Fruit fly (Drosophila melanogaster) whole organism, embryonic: ENCODE results near the gene CG16753.

Experiments
- Asciz ChIP-seq: fragments of 200-800 bp; sonication (Bioruptor generic); optimal IDR thresholded peaks from 2 replicates; lab custom pipeline; 2017; ENCODE audit warnings: missing biosample characterization, mild to moderate bottlenecking, missing genetic modification characterization, missing genetic modification reagents
- Atf6 ChIP-seq: fragments of 200-800 bp; sonication (Bioruptor generic); IDR thresholded peaks from 2 replicates; pipeline ENCODE4 v1.3.6; 2022; ENCODE audit warnings: missing biosample characterization, missing genetic modification characterization
- CG10654 ChIP-seq: fragments of 200-800 bp; sonication (Bioruptor generic); optimal IDR thresholded peaks from 2 replicates; lab custom pipeline; 2016; ENCODE audit warnings: missing biosample characterization, missing genetic modification characterization
- CG11247 ChIP-seq: fragments of 200-800 bp; sonication (Bioruptor generic); IDR thresholded peaks from 2 replicates; pipeline ENCODE4 v1.3.6; 2022; ENCODE audit warnings: missing biosample characterization, missing genetic modification characterization
- CG11560 ChIP-seq: fragments of 200-800 bp; sonication (Bioruptor generic); IDR thresholded peaks from 3 replicates; pipeline ENCODE4 v1.3.6; 2022; ENCODE audit warnings: missing biosample characterization, missing genetic modification characterization
- CG11695 ChIP-seq: fragments of 200-800 bp; sonication (Bioruptor generic); IDR thresholded peaks from 3 replicates; pipeline ENCODE4 v1.3.6; 2022; ENCODE audit warnings: missing biosample characterization, missing genetic modification characterization
- CG15479 ChIP-seq: fragments of 200-800 bp; sonication (Bioruptor generic); optimal IDR thresholded peaks from 3 replicates; lab custom pipeline; 2019; ENCODE audit warnings: missing biosample characterization, mild to moderate bottlenecking, missing genetic modification characterization, moderate library complexity
- CG17361 ChIP-seq: fragments of 200-800 bp; sonication (Bioruptor generic); IDR thresholded peaks from 3 replicates; pipeline ENCODE4 v1.3.6; 2022; ENCODE audit warnings: missing biosample characterization, missing genetic modification characterization
- CG18764 ChIP-seq: fragments of 200-800 bp; sonication (Bioruptor generic); optimal IDR thresholded peaks from 3 replicates; lab custom pipeline; 2016; ENCODE audit warnings: missing biosample characterization, missing genetic modification characterization
- CG31441 ChIP-seq: fragments of 200-800 bp; sonication (Bioruptor generic); IDR thresholded peaks from 2 replicates; pipeline ENCODE4 v1.3.6; 2022; ENCODE audit warnings: missing biosample characterization, missing genetic modification characterization
- CG33557 ChIP-seq: fragments of 200-800 bp; sonication (Bioruptor generic); optimal IDR thresholded peaks from 2 replicates; lab custom pipeline; 2019; ENCODE audit warnings: missing biosample characterization, mild to moderate bottlenecking, missing genetic modification characterization, moderate library complexity
- CG6683 ChIP-seq: fragments of 200-800 bp; sonication (Bioruptor generic); optimal IDR thresholded peaks from 2 replicates; lab custom pipeline; 2017; ENCODE audit warnings: missing biosample characterization, mild to moderate bottlenecking, missing genetic modification characterization, missing genetic modification reagents
- CG7372 ChIP-seq: fragments of 200-800 bp; sonication (Bioruptor generic); IDR thresholded peaks from 2 replicates; pipeline ENCODE4 v1.3.6; 2022; ENCODE audit warnings: missing biosample characterization, missing genetic modification characterization
- CG8388 ChIP-seq: fragments of 200-800 bp; sonication (Bioruptor generic); optimal IDR thresholded peaks from 2 replicates; lab custom pipeline; 2019; ENCODE audit warnings: missing biosample characterization, mild to moderate bottlenecking, missing genetic modification characterization, moderate library complexity
- CG9215 ChIP-seq: fragments of 200-800 bp; sonication (Bioruptor generic); IDR thresholded peaks from 2 replicates; pipeline ENCODE4 v1.3.6; 2022; ENCODE audit warnings: missing biosample characterization, missing genetic modification characterization
- CG9609 ChIP-seq: fragments of 200-800 bp; sonication (Bioruptor generic); optimal IDR thresholded peaks from 3 replicates; lab custom pipeline; 2016; ENCODE audit warnings: missing biosample characterization, missing genetic modification characterization
- Dbx ChIP-seq: fragments of 200-800 bp; sonication (Bioruptor generic); IDR thresholded peaks from 3 replicates; pipeline ENCODE4 v1.3.6; 2022; ENCODE audit warnings: missing biosample characterization, missing genetic modification characterization
- Dref ChIP-seq: fragments of 200-800 bp; sonication (Bioruptor generic); IDR thresholded peaks from 2 replicates; pipeline ENCODE4 v1.3.6; 2022; ENCODE audit warnings: missing biosample characterization, missing genetic modification characterization
- Eip74EF ChIP-seq, 2 experiments: fragments of 200-800 bp in 1 of 2; fragments of >200 bp in 1 of 2; sonication (Bioruptor generic) in 1 of 2; optimal IDR thresholded peaks; 2 replicates each; lab custom pipeline; 2017 to 2019; ENCODE audit warnings: missing biosample characterization in 2 of 2, missing genetic modification characterization in 2 of 2, mild to moderate bottlenecking in 1 of 2, moderate library complexity in 1 of 2
- Fer3 ChIP-seq: fragments of 200-800 bp; sonication (Bioruptor generic); optimal IDR thresholded peaks from 2 replicates; lab custom pipeline; 2018; ENCODE audit warnings: missing biosample characterization, mild to moderate bottlenecking, missing genetic modification characterization, moderate library complexity
- GATAe ChIP-seq: fragments of 200-800 bp; sonication (Bioruptor generic); conservative IDR thresholded peaks from 2 replicates; pipeline ENCODE4 v1.3.6; 2022; ENCODE audit warnings: missing biosample characterization, missing genetic modification characterization
- H2.0 ChIP-seq: fragments of 200-800 bp; sonication (Bioruptor generic); IDR thresholded peaks from 2 replicates; pipeline ENCODE4 v1.3.6; 2022; ENCODE audit warnings: missing biosample characterization, missing genetic modification characterization
- Hey ChIP-seq: fragments of 200-800 bp; sonication (Bioruptor generic); optimal IDR thresholded peaks from 3 replicates; lab custom pipeline; 2018; ENCODE audit warnings: missing biosample characterization, mild to moderate bottlenecking, missing genetic modification characterization
- HmgD ChIP-seq: fragments of 200-800 bp; sonication (Bioruptor generic); optimal IDR thresholded peaks from 3 replicates; lab custom pipeline; 2016; ENCODE audit warnings: missing biosample characterization, missing genetic modification characterization
- Hmr ChIP-seq: fragments of 200-800 bp; sonication (Bioruptor generic); optimal IDR thresholded peaks from 3 replicates; lab custom pipeline; 2017; ENCODE audit warnings: mild to moderate bottlenecking, missing biosample characterization, missing genetic modification reagents, missing genetic modification characterization
- Hr3 ChIP-seq: fragments of 200-800 bp; sonication (Bioruptor generic); optimal IDR thresholded peaks from 3 replicates; lab custom pipeline; 2016; ENCODE audit warnings: missing biosample characterization, missing genetic modification characterization
- Hr51 ChIP-seq, 2 experiments: fragments of 200-800 bp; sonication (Bioruptor generic); optimal IDR thresholded peaks; 2 replicates in 1 of 2; 3 replicates in 1 of 2; lab custom pipeline; 2016 to 2018; ENCODE audit warnings: missing biosample characterization in 2 of 2, missing genetic modification characterization in 2 of 2, mild to moderate bottlenecking in 1 of 2, moderate library complexity in 1 of 2
- Kr ChIP-seq: fragments of 200-800 bp; sonication (Bioruptor generic); optimal IDR thresholded peaks from 2 replicates; lab custom pipeline; 2017; ENCODE audit warnings: missing biosample characterization, mild to moderate bottlenecking, missing genetic modification characterization
- NFAT ChIP-seq: fragments of 200-800 bp; sonication (Bioruptor generic); IDR thresholded peaks from 2 replicates; pipeline ENCODE4 v1.3.6; 2022; ENCODE audit warnings: missing biosample characterization, missing genetic modification characterization
- Nf-YB ChIP-seq: fragments of 200-800 bp; sonication (Bioruptor generic); optimal IDR thresholded peaks from 3 replicates; lab custom pipeline; 2019; ENCODE audit warnings: missing biosample characterization, mild to moderate bottlenecking, missing genetic modification characterization, moderate library complexity
- Ptx1 ChIP-seq: fragments of 200-800 bp; sonication (Bioruptor generic); IDR thresholded peaks from 2 replicates; pipeline ENCODE4 v1.3.6; 2022; ENCODE audit warnings: missing biosample characterization, missing genetic modification characterization
- bcd ChIP-seq: fragments of 200-800 bp; sonication (Bioruptor generic); optimal IDR thresholded peaks from 2 replicates; lab custom pipeline; 2017; ENCODE audit warnings: missing biosample characterization, mild to moderate bottlenecking, missing genetic modification characterization
- cad ChIP-seq: fragments of >200 bp; optimal IDR thresholded peaks from 2 replicates; lab custom pipeline; 2017; ENCODE audit warnings: missing biosample characterization, missing genetic modification characterization
- ems ChIP-seq: fragments of 200-800 bp; sonication (Bioruptor generic); optimal IDR thresholded peaks from 3 replicates; lab custom pipeline; 2016; ENCODE audit warnings: missing biosample characterization, missing genetic modification characterization
- gcm ChIP-seq: fragments of 200-800 bp; sonication (Bioruptor generic); optimal IDR thresholded peaks from 2 replicates; lab custom pipeline; 2019; ENCODE audit warnings: missing biosample characterization, mild to moderate bottlenecking, missing genetic modification characterization, moderate library complexity
- gfzf ChIP-seq: fragments of 200-800 bp; sonication (Bioruptor generic); optimal IDR thresholded peaks from 2 replicates; lab custom pipeline; 2016; ENCODE audit warnings: missing biosample characterization, mild to moderate bottlenecking, missing genetic modification characterization, moderate library complexity
- hkb ChIP-seq, 2 experiments: fragments of 200-800 bp in 1 of 2; fragments of >200 bp in 1 of 2; sonication (Bioruptor generic) in 1 of 2; IDR thresholded peaks in 1 of 2; optimal IDR thresholded peaks in 1 of 2; 2 replicates each; pipeline versions ENCODE4 v1.3.6 to Lab custom; 2017 to 2022; ENCODE audit warnings: missing biosample characterization in 1 of 2, missing genetic modification characterization in 1 of 2
- hth ChIP-seq: fragments of >200 bp; optimal IDR thresholded peaks from 2 replicates; lab custom pipeline; 2017; ENCODE audit warnings: inconsistent platforms
- ind ChIP-seq: fragments of 200-800 bp; sonication (Bioruptor generic); optimal IDR thresholded peaks from 3 replicates; lab custom pipeline; 2016; ENCODE audit warnings: missing biosample characterization, missing genetic modification characterization
- mam ChIP-seq: fragments of 200-800 bp; sonication (Bioruptor generic); optimal IDR thresholded peaks from 3 replicates; lab custom pipeline; 2016; ENCODE audit warnings: missing biosample characterization, missing genetic modification characterization
- mirr ChIP-seq: fragments of 200-800 bp; sonication (Bioruptor generic); optimal IDR thresholded peaks from 3 replicates; lab custom pipeline; 2018; ENCODE audit warnings: missing biosample characterization, mild to moderate bottlenecking, missing genetic modification characterization
- odd ChIP-seq: fragments of 200-800 bp; sonication (Bioruptor generic); optimal IDR thresholded peaks from 2 replicates; lab custom pipeline; 2017; ENCODE audit warnings: missing biosample characterization, mild to moderate bottlenecking, missing genetic modification characterization
- prd ChIP-seq, 3 experiments: fragments of >200 bp in 2 of 3; fragments of 200-800 bp in 1 of 3; sonication (Bioruptor generic) in 1 of 3; optimal IDR thresholded peaks in 2 of 3; IDR thresholded peaks in 1 of 3; 2 replicates in 2 of 3; 3 replicates in 1 of 3; pipeline versions ENCODE4 v1.3.6 to Lab custom; 2017 to 2022; ENCODE audit warnings: missing biosample characterization in 1 of 3, missing genetic modification characterization in 1 of 3
- slp2 ChIP-seq: fragments of 200-800 bp; sonication (Bioruptor generic); optimal IDR thresholded peaks from 2 replicates; lab custom pipeline; 2016; ENCODE audit warnings: missing biosample characterization, missing genetic modification characterization
- sqz ChIP-seq: fragments of 200-800 bp; sonication (Bioruptor generic); optimal IDR thresholded peaks from 3 replicates; lab custom pipeline; 2018; ENCODE audit warnings: missing biosample characterization, mild to moderate bottlenecking, missing genetic modification characterization
- toy ChIP-seq: fragments of 200-800 bp; sonication (Bioruptor generic); IDR thresholded peaks from 2 replicates; pipeline ENCODE4 v1.3.6; 2022; ENCODE audit warnings: missing biosample characterization, missing genetic modification characterization
- zfh1 ChIP-seq: fragments of 200-800 bp; sonication (Bioruptor generic); IDR thresholded peaks from 3 replicates; pipeline ENCODE4 v1.3.6; 2022; ENCODE audit warnings: missing biosample characterization, missing genetic modification characterization

The CG16753 gene

DNA sequence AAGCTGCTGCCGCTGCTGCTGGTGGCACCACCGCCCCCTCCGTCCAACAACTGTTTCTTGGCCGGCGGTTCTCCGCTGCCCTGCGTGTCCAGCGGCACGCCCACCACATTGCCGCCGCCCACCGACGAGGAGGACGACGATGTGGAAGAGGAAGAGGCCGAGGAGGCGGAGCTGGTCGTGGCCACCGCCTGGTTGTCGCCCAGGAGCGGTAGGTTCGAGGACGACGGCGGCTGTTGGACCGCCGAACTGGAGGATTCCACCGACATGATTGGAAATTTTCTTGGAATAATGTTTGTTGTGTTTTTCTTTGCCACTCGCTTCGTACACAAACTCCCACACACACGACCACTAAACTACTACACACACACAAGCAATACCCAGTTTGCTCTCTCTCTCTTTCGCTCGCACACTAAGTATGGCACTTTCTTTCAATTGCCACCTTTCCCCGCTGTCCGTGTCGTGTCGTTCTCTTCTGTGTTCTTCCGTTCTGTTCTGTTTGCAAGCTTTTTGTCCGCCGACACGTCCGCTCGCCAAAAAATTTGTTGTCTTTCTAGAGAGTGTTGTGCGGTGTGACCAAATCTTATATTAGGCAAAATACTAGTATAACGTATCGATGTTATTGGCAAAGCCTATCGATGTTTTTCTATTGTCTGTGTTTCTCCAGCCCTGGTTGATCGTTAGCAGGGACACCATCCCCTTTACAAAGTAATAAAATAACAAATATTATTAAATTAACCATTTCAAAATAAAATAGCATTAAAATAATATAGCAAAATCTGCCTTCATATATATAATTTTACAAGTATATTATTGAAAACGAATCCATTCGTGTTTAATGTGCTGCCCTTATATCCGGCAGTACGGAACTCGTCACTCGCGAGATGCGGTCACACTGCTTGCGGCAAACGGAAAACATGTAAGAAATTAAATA, 15.7 kb downstream of the CG16753 start, which contains the start of the genes CG32486 and PAN3 (continued):
- TF ChIP-seq Dref (GFP tag; lab: Robert Waterston, UW) (peak; percentile 95), CG11695 (no peak; the same call in 2 of the 3 replicates), CG8388 (GFP tag; lab: Kevin White, UChicago) (peak; percentile 16), HmgD (GFP tag; lab: Kevin White, UChicago) (peak; percentile 35), sqz (GFP tag; lab: Kevin White, UChicago) (peak; percentile 64), zfh1 (peak; percentile 55; the same call in 1 of the 3 replicates), CG9609 (GFP tag; lab: Kevin White, UChicago) (no peak), H2.0 (GFP tag; lab: Robert Waterston, UW) (0 out of 2 replicates have a peak, but pooled peaks have one; percentile 18), Nf-YB (GFP tag; lab: Kevin White, UChicago) (peak; percentile 32), CG10654 (GFP tag; lab: Kevin White, UChicago) (peak; percentile 8), ind (peak; percentile 8), NFAT (GFP tag; lab: Robert Waterston, UW) (peak; percentile 76), prd (optimal IDR thresholded peaks at IDR 0.05; lab: Kevin White, UChicago) (no peak), prd (GFP tag; IDR thresholded peaks at IDR 0.05; lab: Robert Waterston, UW) (peak; percentile 21; the same call in 1 of the 3 replicates), gcm (GFP tag; lab: Kevin White, UChicago) (peak; percentile 82), CG33557 (GFP tag; lab: Kevin White, UChicago) (peak; percentile 4), Ptx1 (no peak), CG9215 (GFP tag; lab: Robert Waterston, UW) (no peak), ems (GFP tag; lab: Kevin White, UChicago) (peak; percentile 26), Hr3 (peak; percentile 15), mam (GFP tag; lab: Kevin White, UChicago) (no peak), hkb (optimal IDR thresholded peaks at IDR 0.05; lab: Kevin White, UChicago) (peak; percentile 82), hkb (GFP tag; IDR thresholded peaks at IDR 0.05; lab: Robert Waterston, UW) (peak; percentile 46; the same call in 1 of the 2 replicates), CG31441 (GFP tag; lab: Robert Waterston, UW) (peak; percentile 41), CG18764 (GFP tag; lab: Kevin White, UChicago) (peak; percentile 26), hth (lab: Kevin White, UChicago) (no peak), Eip74EF (GFP tag; optimal IDR thresholded peaks at IDR 0.05; lab: Kevin White, UChicago) (peak in 1 of 2 experiments; percentile 50), gfzf (peak; percentile 90), bcd (peak; percentile 45), cad (GFP tag; lab: Kevin White, UChicago) (peak; percentile 40), CG11560 (tag; lab: Robert Waterston, UW) (peak; percentile 22; the same call in 1 of the 3 replicates), Dbx (GFP tag; lab: Robert Waterston, UW) (peak; percentile 65; the same call in 2 of the 3 replicates), slp2 (GFP tag; lab: Kevin White, UChicago) (no peak), mirr (peak; percentile 82), GATAe (GFP tag; lab: Robert Waterston, UW) (no peak), Asciz (GFP tag; lab: Kevin White, UChicago) (no peak), CG11247 (peak; percentile 41; the same call in 1 of the 2 replicates), CG7372 (GFP tag; lab: Robert Waterston, UW) (no peak), Hr51 (GFP tag; optimal IDR thresholded peaks at IDR 0.05; lab: Kevin White, UChicago) (peak in 1 of 2 experiments; percentile 3), Atf6 (GFP tag; lab: Robert Waterston, UW) (no peak), Fer3 (tag; lab: Kevin White, UChicago) (peak; percentile 48), Kr (GFP tag; lab: Kevin White, UChicago) (no peak), CG17361 (peak; percentile 43; the same call in 2 of the 3 replicates), toy (no peak), Hey (tag; lab: Kevin White, UChicago) (peak; percentile 47), odd (GFP tag; lab: Kevin White, UChicago) (no peak), CG6683 (no peak), Hmr (peak; percentile 82), CG15479 (GFP tag; lab: Kevin White, UChicago) (no peak)
